Worm (Caenorhabditis elegans) whole organism, L3 larva: Measurements from ENCODE around the gene nlp-41.

ENCODE experiments used
- ama-1 ChIP-seq: fragments of 150-350 bp; optimal IDR thresholded peaks from 2 replicates; lab custom pipeline; 2018
- nhr-25 ChIP-seq: sonication (generic microtip); optimal IDR thresholded peaks from 2 replicates; lab custom pipeline; 2017; ENCODE audit warnings: missing biosample characterization, missing genetic modification characterization
- nhr-76 ChIP-seq: fragments of 150-350 bp; sonication (generic microtip); optimal IDR thresholded peaks from 5 replicates; lab custom pipeline; 2014; ENCODE audit warnings: missing biosample characterization, missing genetic modification characterization
- skn-1 ChIP-seq: fragments of 150-350 bp; optimal IDR thresholded peaks from 2 replicates; lab custom pipeline; 2014; ENCODE audit warnings: missing biosample characterization, missing genetic modification characterization
- unc-39 ChIP-seq: sonication (generic microtip); optimal IDR thresholded peaks from 4 replicates; lab custom pipeline; 2017; ENCODE audit warnings: missing biosample characterization, missing genetic modification characterization
- ztf-11 ChIP-seq: fragments of 150-350 bp; optimal IDR thresholded peaks from 2 replicates; lab custom pipeline; 2014; ENCODE audit warnings: missing biosample characterization, missing genetic modification characterization

DNA sequence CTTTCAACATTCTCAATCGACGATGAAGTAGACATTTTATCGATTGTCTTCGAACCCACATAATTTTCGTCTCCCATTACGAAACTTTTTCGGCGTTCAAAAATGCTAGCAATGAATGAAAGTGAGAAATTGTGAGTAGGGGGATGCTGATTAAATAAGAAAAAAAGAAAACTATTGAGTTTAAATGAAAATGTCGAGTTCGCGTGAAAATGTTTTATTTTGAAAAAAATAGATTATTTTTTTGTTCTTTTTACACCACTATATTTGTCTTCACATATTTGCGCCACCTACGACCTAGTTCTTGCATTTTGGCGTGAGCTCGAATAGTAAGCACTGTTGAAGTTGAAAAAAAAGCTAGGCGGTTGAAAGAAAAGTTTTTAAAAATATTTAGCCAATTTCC lies 31.5 kb downstream of the nlp-41 start, which contains the start of gene C01G12.3:
- no peak for TF ChIP-seq ama-1 (lab: Kevin White, UChicago)
- no peak for TF ChIP-seq ztf-11 (tag; lab: Kevin White, UChicago)
- TF ChIP-seq nhr-76 (tag; lab: Kevin White, UChicago), result no peak
- no peak for TF ChIP-seq unc-39 (tag; lab: Kevin White, UChicago)
- TF ChIP-seq skn-1 (tag; lab: Kevin White, UChicago), result no peak
- TF ChIP-seq nhr-25 (tag; lab: Kevin White, UChicago), result no peak
